Worm (Caenorhabditis elegans): Measurements from ENCODE around the gene mtx-2.

- TF ChIP-seq ceh-90 (tag; optimal IDR thresholded peaks at IDR 0.05) (no peak), aly-2 (tag; optimal IDR thresholded peaks at IDR 0.05) (no peak), mef-2 (tag; optimal IDR thresholded peaks at IDR 0.05) (no peak), elt-2 (tag; optimal IDR thresholded peaks at IDR 0.05) (no peak), egl-13 (tag; optimal IDR thresholded peaks at IDR 0.05) (no peak), lin-15B (tag; optimal IDR thresholded peaks at IDR 0.05) (no peak)
Observed at ce11 chrIII:7792970-7793369, 29.6 kb upstream of the mtx-2 start.
